Worm (Caenorhabditis elegans): ENCODE data around the gene lin-15A.

DNA sequence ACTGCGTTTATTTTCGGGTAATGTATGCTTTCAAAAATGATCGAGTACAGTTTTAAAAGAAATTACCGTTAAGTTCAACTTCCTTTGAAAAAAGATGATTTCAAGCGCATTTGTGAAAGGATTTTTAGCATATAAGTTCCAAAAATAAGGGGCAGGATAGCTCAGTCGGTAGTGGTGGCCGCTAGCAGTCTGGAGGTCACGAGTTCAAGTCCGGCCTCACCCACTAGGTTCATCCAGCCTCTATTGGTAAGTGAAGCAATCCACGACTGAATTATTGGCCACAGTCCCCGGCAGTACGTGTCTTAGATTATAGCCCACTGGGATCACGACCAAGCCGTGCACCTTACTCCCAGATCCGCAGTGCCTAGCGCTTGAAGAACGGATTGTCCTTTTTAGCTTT is 14.8 kb upstream of the lin-15A start:
- TF ChIP-seq tab-1 (GFP tag; IDR thresholded peaks at IDR 0.05) (no peak), cog-1 (tag; optimal IDR thresholded peaks at IDR 0.05) (no peak), T22C8.4 (GFP tag; IDR thresholded peaks at IDR 0.05) (no peak), ztf-23 (GFP tag; IDR thresholded peaks at IDR 0.05) (no peak), flt-1 (GFP tag; IDR thresholded peaks at IDR 0.05) (no peak), klf-2 (GFP tag; conservative IDR thresholded peaks at IDR 0.05) (no peak)
